Fruit fly (Drosophila melanogaster): ENCODE data around the gene CG7084.

The CG7084 gene

DNA sequence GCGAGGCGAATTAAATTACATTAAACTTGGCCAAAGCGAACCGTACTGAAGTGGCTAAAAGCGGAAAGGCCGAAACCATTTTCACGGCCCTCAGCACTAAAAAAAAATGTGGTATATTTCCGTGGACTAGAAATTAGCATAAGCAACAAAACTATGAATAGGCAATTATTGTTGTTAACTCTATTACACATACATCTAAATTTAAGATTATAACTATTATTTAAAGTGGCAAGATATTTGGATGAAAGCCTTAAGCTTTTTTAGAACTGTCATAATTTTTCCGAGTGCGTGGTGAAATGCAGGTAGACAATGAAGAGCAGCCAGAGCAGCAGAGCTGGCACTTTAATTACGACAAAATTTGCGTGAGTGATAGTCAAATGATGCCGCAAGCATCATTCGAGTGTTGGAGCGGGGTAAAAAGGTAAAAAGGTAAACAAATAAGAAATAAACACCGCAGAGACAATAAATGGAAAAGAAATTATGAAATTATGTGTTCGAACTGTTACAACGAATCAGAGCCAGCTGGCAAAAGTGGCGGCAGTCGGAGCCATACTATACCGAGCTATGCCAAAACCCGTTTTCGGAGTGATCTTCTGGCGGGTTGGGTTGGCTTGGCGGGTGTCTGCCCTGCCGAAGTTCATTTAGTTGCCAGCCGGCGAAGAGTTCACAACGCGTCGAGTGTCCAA is 30.2 kb downstream of the CG7084 start, which contains the start of gene CG7080 (continued):
- TF ChIP-seq ab (GFP tag; optimal IDR thresholded peaks at IDR 0.05): no peak
- no peak for TF ChIP-seq Dll (GFP tag; IDR thresholded peaks at IDR 0.05; ENCODE audit: partially characterized antibody)
- TF ChIP-seq Gsc (GFP tag; IDR thresholded peaks at IDR 0.05): no peak
- no peak for TF ChIP-seq CG2199 (GFP tag; IDR thresholded peaks at IDR 0.05)
- TF ChIP-seq CG15514 (GFP tag; optimal IDR thresholded peaks at IDR 0.05): no peak
- no peak for TF ChIP-seq CG10543 (GFP tag; optimal IDR thresholded peaks at IDR 0.05)
- TF ChIP-seq ci (GFP tag; IDR thresholded peaks at IDR 0.05): peak; percentile 45; the same call in 1 of the 3 replicates
- no peak for TF ChIP-seq CTCF (GFP tag; optimal IDR thresholded peaks at IDR 0.05)
- no peak for TF ChIP-seq Jarid2 (GFP tag; optimal IDR thresholded peaks at IDR 0.05)
- TF ChIP-seq Scr (GFP tag; IDR thresholded peaks at IDR 0.05; ENCODE audit: partially characterized antibody): no peak
- peak; percentile 29 for TF ChIP-seq CG30403 (GFP tag; optimal IDR thresholded peaks at IDR 0.05)
- no peak for TF ChIP-seq Elba2 (GFP tag; optimal IDR thresholded peaks at IDR 0.05)
- TF ChIP-seq Hand (GFP tag; optimal IDR thresholded peaks at IDR 0.05): no peak
- TF ChIP-seq CG14965 (GFP tag; optimal IDR thresholded peaks at IDR 0.05; ENCODE audit: borderline replicate concordance): no peak
- no peak for TF ChIP-seq Dfd (GFP tag; optimal IDR thresholded peaks at IDR 0.05)
- TF ChIP-seq gt (GFP tag; IDR thresholded peaks at IDR 0.05): no peak
- TF ChIP-seq HLHmδ (GFP tag; optimal IDR thresholded peaks at IDR 0.05): no peak
- peak; percentile 74 for TF ChIP-seq Sox102F (GFP tag; optimal IDR thresholded peaks at IDR 0.05)
- TF ChIP-seq CG4328 (GFP tag; optimal IDR thresholded peaks at IDR 0.05): no peak
- peak; percentile 27 for TF ChIP-seq CG7839 (tag; optimal IDR thresholded peaks at IDR 0.05)
- TF ChIP-seq Eip74EF (GFP tag; optimal IDR thresholded peaks at IDR 0.05): peak in 1 of 2 experiments; percentile 12
- no peak for TF ChIP-seq sens-2 (GFP tag; IDR thresholded peaks at IDR 0.05)
- peak; percentile 77 for TF ChIP-seq dmrt99B (tag; optimal IDR thresholded peaks at IDR 0.05)
- TF ChIP-seq jigr1 (GFP tag; IDR thresholded peaks at IDR 0.05): no peak
- TF ChIP-seq jumu (GFP tag; optimal IDR thresholded peaks at IDR 0.05): no peak
- no peak for TF ChIP-seq so (GFP tag; IDR thresholded peaks at IDR 0.05)
- TF ChIP-seq CG10366 (GFP tag; IDR thresholded peaks at IDR 0.05): no peak; the same call in 1 of the 2 replicates
- TF ChIP-seq CG8388 (GFP tag; optimal IDR thresholded peaks at IDR 0.05): peak; percentile 1
- TF ChIP-seq CG8944 (GFP tag; optimal IDR thresholded peaks at IDR 0.05): no peak
- TF ChIP-seq mirr (GFP tag; optimal IDR thresholded peaks at IDR 0.05): no peak
- TF ChIP-seq CG7987 (GFP tag; optimal IDR thresholded peaks at IDR 0.05): no peak
- TF ChIP-seq disco-r (GFP tag; optimal IDR thresholded peaks at IDR 0.05): no peak
- no peak for TF ChIP-seq bcd (GFP tag; optimal IDR thresholded peaks at IDR 0.05)
- no peak for TF ChIP-seq sens (GFP tag)
- peak; percentile 27; the same call in 1 of the 2 replicates for TF ChIP-seq Ada2b (GFP tag; IDR thresholded peaks at IDR 0.05)
- no peak for TF ChIP-seq D19B (GFP tag; optimal IDR thresholded peaks at IDR 0.05)
- no peak for TF ChIP-seq CG17385 (GFP tag; optimal IDR thresholded peaks at IDR 0.05)
- TF ChIP-seq lab (GFP tag; optimal IDR thresholded peaks at IDR 0.05): no peak
- TF ChIP-seq sisA (GFP tag; IDR thresholded peaks at IDR 0.05): 0 out of 2 replicates have a peak, but pooled peaks have one; percentile 25
- TF ChIP-seq usp (GFP tag; optimal IDR thresholded peaks at IDR 0.05): no peak
- no peak for TF ChIP-seq otp (GFP tag; IDR thresholded peaks at IDR 0.05)
- TF ChIP-seq prd (optimal IDR thresholded peaks at IDR 0.05): no peak
- TF ChIP-seq prd (GFP tag; IDR thresholded peaks at IDR 0.05): peak; percentile 25; the same call in 1 of the 3 replicates
- TF ChIP-seq Oaz (GFP tag; IDR thresholded peaks at IDR 0.05): no peak
- peak; percentile 1 for TF ChIP-seq nau (GFP tag; optimal IDR thresholded peaks at IDR 0.05)
- no peak for TF ChIP-seq ro (GFP tag; IDR thresholded peaks at IDR 0.05)
- peak; percentile 21; the same call in 1 of the 2 replicates for TF ChIP-seq ttk (GFP tag; IDR thresholded peaks at IDR 0.05)
- 0 out of 3 replicates have a peak, but pooled peaks have one; percentile 14 for TF ChIP-seq H15 (GFP tag; IDR thresholded peaks at IDR 0.05)
- no peak for TF ChIP-seq yki (optimal IDR thresholded peaks at IDR 0.05)
- no peak for TF ChIP-seq Max (GFP tag; optimal IDR thresholded peaks at IDR 0.05)
- TF ChIP-seq Blimp-1 (GFP tag; optimal IDR thresholded peaks at IDR 0.05): peak; percentile 21

Measured in whole organism, embryonic.